Worm (Caenorhabditis elegans) whole organism, late embryonic: ENCODE data around the gene mob-3.

ENCODE experiments used
- K09A11.1 ChIP-seq: sonication (generic microtip); optimal IDR thresholded peaks from 2 replicates; lab custom pipeline; 2017; ENCODE audit warnings: antibody characterized with exemption, mild to moderate bottlenecking, missing genetic modification characterization, missing compliant biosample characterization; ENCODE audit not compliant: insufficient read depth
- T23F11.4 ChIP-seq: fragments of 200-800 bp; sonication (Bioruptor generic); optimal IDR thresholded peaks from 2 replicates; lab custom pipeline; 2018; ENCODE audit warnings: mild to moderate bottlenecking, missing genetic modification characterization, missing compliant biosample characterization
- ceh-18 ChIP-seq: sonication (generic microtip); optimal IDR thresholded peaks from 2 replicates; lab custom pipeline; 2016; ENCODE audit warnings: missing genetic modification characterization, missing compliant biosample characterization
- ceh-19 ChIP-seq: fragments of 200-800 bp; sonication (Bioruptor generic); optimal IDR thresholded peaks from 2 replicates; lab custom pipeline; 2018; ENCODE audit warnings: mild to moderate bottlenecking, missing genetic modification characterization, missing compliant biosample characterization
- ceh-2 ChIP-seq: sonication (generic microtip); optimal IDR thresholded peaks from 2 replicates; lab custom pipeline; 2016; ENCODE audit warnings: missing genotype, missing genetic modification characterization, missing compliant biosample characterization
- ceh-22 ChIP-seq: sonication (generic microtip); optimal IDR thresholded peaks from 2 replicates; lab custom pipeline; 2017; ENCODE audit warnings: missing biosample characterization, missing genetic modification characterization
- ceh-31 ChIP-seq: sonication (generic microtip); optimal IDR thresholded peaks from 2 replicates; lab custom pipeline; 2016; ENCODE audit warnings: missing genetic modification characterization, missing compliant biosample characterization
- ceh-34 ChIP-seq: sonication (generic microtip); optimal IDR thresholded peaks from 2 replicates; lab custom pipeline; 2016; ENCODE audit warnings: mild to moderate bottlenecking, missing genetic modification characterization, missing compliant biosample characterization
- ceh-45 ChIP-seq: fragments of 200-800 bp; sonication (Bioruptor generic); IDR thresholded peaks from 2 replicates; pipeline ENCODE4 v1.3.6; 2022; ENCODE audit warnings: missing genetic modification reagents, missing genetic modification characterization, missing compliant biosample characterization
- ceh-9 ChIP-seq: sonication (generic microtip); optimal IDR thresholded peaks from 2 replicates; lab custom pipeline; 2016; ENCODE audit warnings: mild to moderate bottlenecking, missing genetic modification characterization, inconsistent platforms, missing compliant biosample characterization
- elt-4 ChIP-seq: sonication (generic microtip); optimal IDR thresholded peaks from 2 replicates; lab custom pipeline; 2016; ENCODE audit warnings: missing genetic modification characterization, missing compliant biosample characterization
- eyg-1 ChIP-seq: sonication (generic microtip); optimal IDR thresholded peaks from 2 replicates; lab custom pipeline; 2016; ENCODE audit warnings: missing genotype, missing genetic modification characterization, missing compliant biosample characterization
- fax-1 ChIP-seq: sonication (generic microtip); optimal IDR thresholded peaks from 2 replicates; lab custom pipeline; 2016; ENCODE audit warnings: missing genotype, missing genetic modification characterization, missing compliant biosample characterization
- gmeb-2 ChIP-seq: sonication (generic microtip); optimal IDR thresholded peaks from 2 replicates; lab custom pipeline; 2016; ENCODE audit warnings: missing genetic modification characterization, inconsistent platforms, missing compliant biosample characterization
- hlh-13 ChIP-seq: fragments of 200-800 bp; sonication (Bioruptor generic); optimal IDR thresholded peaks from 2 replicates; lab custom pipeline; 2018; ENCODE audit warnings: mild to moderate bottlenecking, missing genetic modification characterization, missing compliant biosample characterization
- hlh-30 ChIP-seq: sonication (generic microtip); optimal IDR thresholded peaks from 2 replicates; lab custom pipeline; 2017; ENCODE audit warnings: antibody characterized with exemption, missing genetic modification characterization, missing compliant biosample characterization; ENCODE audit not compliant: insufficient read depth
- hlh-6 ChIP-seq: sonication (generic microtip); optimal IDR thresholded peaks from 2 replicates; lab custom pipeline; 2016; ENCODE audit warnings: missing genotype, missing genetic modification characterization, missing compliant biosample characterization
- hlh-8 ChIP-seq: sonication (generic microtip); optimal IDR thresholded peaks from 2 replicates; lab custom pipeline; 2016; ENCODE audit warnings: missing genotype, missing genetic modification characterization, missing compliant biosample characterization
- lim-6 ChIP-seq: sonication (generic microtip); optimal IDR thresholded peaks from 2 replicates; lab custom pipeline; 2016; ENCODE audit warnings: missing genetic modification characterization, missing compliant biosample characterization
- mec-3 ChIP-seq: sonication (generic microtip); optimal IDR thresholded peaks from 2 replicates; lab custom pipeline; 2016; ENCODE audit warnings: borderline replicate concordance, missing genetic modification characterization, missing compliant biosample characterization
- nfya-1 ChIP-seq: sonication (generic microtip); optimal IDR thresholded peaks from 2 replicates; lab custom pipeline; 2017; ENCODE audit warnings: missing genetic modification characterization, mild to moderate bottlenecking, missing compliant biosample characterization, antibody characterized with exemption, moderate library complexity
- pat-9 ChIP-seq: fragments of 200-800 bp; sonication (Bioruptor generic); optimal IDR thresholded peaks from 2 replicates; lab custom pipeline; 2018; ENCODE audit warnings: mild to moderate bottlenecking, missing genetic modification characterization, moderate library complexity, missing compliant biosample characterization
- pha-4 ChIP-seq: fragments of 150-350 bp; optimal IDR thresholded peaks from 2 replicates; lab custom pipeline; 2018; ENCODE audit warnings: missing biosample characterization, missing genetic modification reagents, missing genetic modification characterization
- pros-1 ChIP-seq: fragments of 150-350 bp; optimal IDR thresholded peaks from 2 replicates; lab custom pipeline; 2014; ENCODE audit warnings: missing biosample characterization, missing genetic modification reagents, missing genetic modification characterization
- rnt-1 ChIP-seq: sonication (generic microtip); optimal IDR thresholded peaks from 2 replicates; lab custom pipeline; 2016; ENCODE audit warnings: missing genetic modification characterization, missing compliant biosample characterization
- sdc-2 ChIP-seq: sonication (generic microtip); optimal IDR thresholded peaks from 2 replicates; lab custom pipeline; 2016; ENCODE audit warnings: missing genotype, missing genetic modification characterization, missing compliant biosample characterization
- sox-2 ChIP-seq: fragments of 200-800 bp; sonication (Bioruptor generic); IDR thresholded peaks from 2 replicates; pipeline ENCODE4 v1.3.6; 2022; ENCODE audit warnings: missing genetic modification reagents, missing genetic modification characterization, missing compliant biosample characterization
- unc-3 ChIP-seq, 2 experiments: fragments of 200-800 bp in 1 of 2; sonication (Bioruptor generic) in 1 of 2; sonication (generic microtip) in 1 of 2; conservative IDR thresholded peaks in 1 of 2; optimal IDR thresholded peaks in 1 of 2; 2 replicates each; pipeline versions ENCODE4 v1.3.6 to Lab custom; 2016 to 2022; ENCODE audit warnings: missing compliant biosample characterization in 2 of 2, missing genetic modification characterization in 2 of 2, missing genetic modification reagents in 1 of 2
- unc-42 ChIP-seq: sonication (generic microtip); optimal IDR thresholded peaks from 2 replicates; lab custom pipeline; 2016; ENCODE audit warnings: missing genotype, missing genetic modification characterization, missing compliant biosample characterization
- unc-55 ChIP-seq: sonication (generic microtip); optimal IDR thresholded peaks from 2 replicates; lab custom pipeline; 2017; ENCODE audit warnings: missing biosample characterization, missing genetic modification reagents, missing genetic modification characterization

The mob-3 gene

ce11 chrIV:7426055-7426454 lies 37.3 kb upstream of the mob-3 start:
- TF ChIP-seq unc-55 (GFP tag; lab: Kevin White, UChicago) = peak; percentile 73
- TF ChIP-seq rnt-1 (tag; lab: Kevin White, UChicago) = peak; percentile 51
- no peak for TF ChIP-seq hlh-13
- TF ChIP-seq ceh-18 (tag; lab: Kevin White, UChicago) = peak; percentile 87

- TF ChIP-seq nfya-1 (tag; lab: Kevin White, UChicago) (no peak), ceh-22 (tag; lab: Kevin White, UChicago) (no peak), hlh-30 (tag; lab: Kevin White, UChicago) (no peak), hlh-6 (tag; lab: Kevin White, UChicago) (no peak), unc-55 (GFP tag; lab: Kevin White, UChicago) (no peak)
Measured at ce11 chrIV:7424198-7424597, 35.5 kb upstream of the mob-3 start, which contains the start of gene unc-82. TSS of gene unc-82 (plus strand) at chrIV:7424498.

ce11 chrIV:7420913-7421312 lies 32.2 kb upstream of the mob-3 start, which contains the start of gene srtx-1:
TSS of gene srtx-1 (plus strand) at chrIV:7421213.
- TF ChIP-seq sdc-2 = no peak
- TF ChIP-seq ceh-19 = no peak
- TF ChIP-seq rnt-1 (tag; lab: Kevin White, UChicago) = no peak
- no peak for TF ChIP-seq elt-4 (tag; lab: Kevin White, UChicago)
- no peak for TF ChIP-seq pat-9 (tag; lab: Kevin White, UChicago)
- TF ChIP-seq sox-2 = no peak
- TF ChIP-seq T23F11.4 (GFP tag; lab: Kevin White, UChicago) = no peak
- TF ChIP-seq ceh-2 (tag; lab: Kevin White, UChicago) = no peak
- TF ChIP-seq ceh-22 (tag; lab: Kevin White, UChicago) = no peak
- TF ChIP-seq K09A11.1 (tag; lab: Kevin White, UChicago) = no peak
- no peak for TF ChIP-seq pha-4 (tag; lab: Kevin White, UChicago)

ce11 chrIV:7418818-7419217 lies 30.1 kb upstream of the mob-3 start, which contains the start of gene B0496.6:
TSS of gene B0496.6 (plus strand) at chrIV:7419118.
- TF ChIP-seq mec-3 (tag; lab: Kevin White, UChicago) (no peak), pha-4 (tag; lab: Kevin White, UChicago) (no peak), fax-1 (tag; lab: Kevin White, UChicago) (no peak), eyg-1 (tag; lab: Kevin White, UChicago) (no peak), gmeb-2 (no peak), lim-6 (tag; lab: Kevin White, UChicago) (no peak), pros-1 (tag; lab: Kevin White, UChicago) (no peak), ceh-45 (GFP tag; lab: Robert Waterston, UW) (no peak), unc-3 (GFP tag; conservative IDR thresholded peaks at IDR 0.05; lab: Robert Waterston, UW) (no peak), unc-3 (tag; optimal IDR thresholded peaks at IDR 0.05; lab: Kevin White, UChicago) (no peak), ceh-34 (tag; lab: Kevin White, UChicago) (no peak), hlh-8 (no peak)
- TF ChIP-seq, all 69 proteins: peak for 0

ce11 chrIV:7414163-7414562 lies 25.4 kb upstream of the mob-3 start:
- TF ChIP-seq unc-42 (tag; lab: Kevin White, UChicago) (peak; percentile 79), hlh-13 (no peak), ceh-31 (tag; lab: Kevin White, UChicago) (peak; percentile 13)

- no peak for TF ChIP-seq ceh-9
Measured at ce11 chrIV:7413573-7413972, 24.8 kb upstream of the mob-3 start.
